Worm (Caenorhabditis elegans) whole organism, young adult: ENCODE results near the gene idpb-4.

ENCODE experiments used
- B0035.1 ChIP-seq: sonication (generic microtip); optimal IDR thresholded peaks from 2 replicates; lab custom pipeline; 2016; ENCODE audit warnings: missing genetic modification characterization, mild to moderate bottlenecking, missing compliant biosample characterization, missing genotype, missing genetic modification reagents
- B0261.1 ChIP-seq: sonication (generic microtip); optimal IDR thresholded peaks from 2 replicates; lab custom pipeline; 2016; ENCODE audit warnings: mild to moderate bottlenecking, missing genetic modification characterization, moderate library complexity, missing compliant biosample characterization
- B0336.3 ChIP-seq: fragments of 200-800 bp; sonication (Bioruptor generic); IDR thresholded peaks from 2 replicates; pipeline ENCODE4 v1.3.6; 2022; ENCODE audit warnings: missing genetic modification characterization, missing compliant biosample characterization
- K12H6.12 ChIP-seq: fragments of 200-800 bp; sonication (Bioruptor generic); optimal IDR thresholded peaks from 2 replicates; lab custom pipeline; 2018; ENCODE audit warnings: mild to moderate bottlenecking, missing genetic modification characterization, missing compliant biosample characterization
- T07F8.4 ChIP-seq: sonication (generic microtip); optimal IDR thresholded peaks from 2 replicates; lab custom pipeline; 2016; ENCODE audit warnings: mild to moderate bottlenecking, missing genetic modification characterization, moderate library complexity, missing compliant biosample characterization
- Y67H2A.10 ChIP-seq: fragments of 200-800 bp; sonication (Bioruptor generic); conservative IDR thresholded peaks from 2 replicates; pipeline ENCODE4 v1.3.6; 2022; ENCODE audit warnings: missing genetic modification reagents, missing genetic modification characterization, missing compliant biosample characterization
- aptf-2 ChIP-seq: fragments of 200-800 bp; sonication (Bioruptor generic); conservative IDR thresholded peaks from 2 replicates; pipeline ENCODE4 v1.3.6; 2022; ENCODE audit warnings: missing genetic modification reagents, missing genetic modification characterization, missing compliant biosample characterization
- atf-7 ChIP-seq: sonication (generic microtip); optimal IDR thresholded peaks from 2 replicates; lab custom pipeline; 2017; ENCODE audit warnings: mild to moderate bottlenecking, missing genetic modification characterization, missing compliant biosample characterization
- athp-1 ChIP-seq: sonication (generic microtip); optimal IDR thresholded peaks from 2 replicates; lab custom pipeline; 2017; ENCODE audit warnings: mild to moderate bottlenecking, missing genetic modification characterization, missing compliant biosample characterization
- attf-6 ChIP-seq: fragments of 200-800 bp; sonication (Bioruptor generic); IDR thresholded peaks from 2 replicates; pipeline ENCODE4 v1.3.6; 2022; ENCODE audit warnings: missing genetic modification reagents, missing genetic modification characterization, missing compliant biosample characterization
- bed-1 ChIP-seq: fragments of 200-800 bp; sonication (Bioruptor generic); IDR thresholded peaks from 2 replicates; pipeline ENCODE4 v1.3.6; 2022; ENCODE audit warnings: missing genetic modification reagents, missing genetic modification characterization, missing compliant biosample characterization
- cebp-1 ChIP-seq, 2 experiments: fragments of 200-800 bp in 1 of 2; sonication (Bioruptor generic) in 1 of 2; sonication (generic microtip) in 1 of 2; IDR thresholded peaks in 1 of 2; optimal IDR thresholded peaks in 1 of 2; 2 replicates each; pipeline versions ENCODE4 v1.3.6 to Lab custom; 2017 to 2022; ENCODE audit warnings: missing compliant biosample characterization in 2 of 2, missing genetic modification characterization in 2 of 2, mild to moderate bottlenecking in 1 of 2, missing genetic modification reagents in 1 of 2, moderate library complexity in 1 of 2
- ceh-40 ChIP-seq: fragments of 200-800 bp; sonication (Bioruptor generic); IDR thresholded peaks from 2 replicates; pipeline ENCODE4 v1.3.6; 2022; ENCODE audit warnings: missing genetic modification characterization, missing compliant biosample characterization
- ceh-79 ChIP-seq: sonication (generic microtip); optimal IDR thresholded peaks from 2 replicates; lab custom pipeline; 2017; ENCODE audit warnings: mild to moderate bottlenecking, missing genetic modification characterization, missing compliant biosample characterization
- ceh-91 ChIP-seq: fragments of 200-800 bp; sonication (Bioruptor generic); IDR thresholded peaks from 2 replicates; pipeline ENCODE4 v1.3.6; 2022; ENCODE audit warnings: missing genetic modification reagents, missing genetic modification characterization, missing compliant biosample characterization
- dpff-1 ChIP-seq: sonication (generic microtip); optimal IDR thresholded peaks from 2 replicates; lab custom pipeline; 2017; ENCODE audit warnings: mild to moderate bottlenecking, missing genetic modification characterization, missing compliant biosample characterization
- egrh-3 ChIP-seq: fragments of 200-800 bp; sonication (Bioruptor generic); IDR thresholded peaks from 2 replicates; pipeline ENCODE4 v1.3.6; 2022; ENCODE audit warnings: missing genetic modification reagents, missing genetic modification characterization, missing compliant biosample characterization
- him-1 ChIP-seq: sonication (generic microtip); optimal IDR thresholded peaks from 2 replicates; lab custom pipeline; 2016; ENCODE audit warnings: missing genotype, missing genetic modification reagents, missing genetic modification characterization, missing compliant biosample characterization
- hrde-1 ChIP-seq: sonication (generic microtip); optimal IDR thresholded peaks from 2 replicates; lab custom pipeline; 2016; ENCODE audit warnings: missing genetic modification characterization, mild to moderate bottlenecking, missing compliant biosample characterization, moderate library complexity, missing genotype, missing genetic modification reagents, borderline replicate concordance
- hsf-1 ChIP-seq: fragments of 200-800 bp; sonication (Bioruptor generic); IDR thresholded peaks from 2 replicates; pipeline ENCODE4 v1.3.6; 2022; ENCODE audit warnings: missing genetic modification reagents, missing genetic modification characterization, missing compliant biosample characterization
- lin-35 ChIP-seq, 3 experiments: fragments of 150-350 bp in 2 of 3; sonication (generic microtip) in 1 of 3; optimal IDR thresholded peaks; 2 replicates each; lab custom pipeline; 2014 to 2018; ENCODE audit warnings: missing biosample characterization in 3 of 3, missing genetic modification characterization in 3 of 3, missing genetic modification reagents in 3 of 3
- lir-1 ChIP-seq: fragments of 200-800 bp; sonication (Bioruptor generic); conservative IDR thresholded peaks from 2 replicates; pipeline ENCODE4 v1.3.6; 2022; ENCODE audit warnings: missing genetic modification reagents, missing genetic modification characterization, missing compliant biosample characterization
- madf-10 ChIP-seq: sonication (generic microtip); optimal IDR thresholded peaks from 2 replicates; lab custom pipeline; 2016; ENCODE audit warnings: mild to moderate bottlenecking, missing genetic modification characterization, missing compliant biosample characterization
- nfyb-1 ChIP-seq: fragments of 200-800 bp; sonication (Bioruptor generic); IDR thresholded peaks from 2 replicates; pipeline ENCODE4 v1.3.6; 2022; ENCODE audit warnings: missing genetic modification reagents, missing genetic modification characterization, missing compliant biosample characterization
- nhr-27 ChIP-seq: fragments of 200-800 bp; sonication (Bioruptor generic); optimal IDR thresholded peaks from 2 replicates; lab custom pipeline; 2018; ENCODE audit warnings: mild to moderate bottlenecking, missing genetic modification characterization, moderate library complexity, missing compliant biosample characterization
- nhr-80 ChIP-seq: sonication (generic microtip); optimal IDR thresholded peaks from 2 replicates; lab custom pipeline; 2016; ENCODE audit warnings: missing genetic modification characterization, missing compliant biosample characterization
- pha-4 ChIP-seq: fragments of 150-350 bp; sonication (generic microtip); optimal IDR thresholded peaks from 2 replicates; lab custom pipeline; 2014; ENCODE audit warnings: missing biosample characterization, missing genetic modification reagents, missing genetic modification characterization
- repo-1 ChIP-seq: sonication (generic microtip); optimal IDR thresholded peaks from 2 replicates; lab custom pipeline; 2017; ENCODE audit warnings: mild to moderate bottlenecking, missing genetic modification characterization, missing compliant biosample characterization
- rpc-1 ChIP-seq, 2 experiments: fragments of 150-350 bp in 1 of 2; sonication (generic microtip) in 1 of 2; optimal IDR thresholded peaks; 2 replicates each; lab custom pipeline; 2014 to 2018; ENCODE audit warnings: missing biosample characterization in 1 of 2, missing genetic modification characterization in 1 of 2, missing genetic modification reagents in 1 of 2, missing genotype in 1 of 2
- snpc-4 ChIP-seq, 5 experiments: fragments of 150-350 bp in 1 of 5; sonication (generic microtip) in 4 of 5; optimal IDR thresholded peaks; 2 replicates each; lab custom pipeline; 2014 to 2018; ENCODE audit warnings: missing genetic modification characterization in 5 of 5, missing biosample characterization in 3 of 5, antibody characterized with exemption in 2 of 5, mild to moderate bottlenecking in 2 of 5, missing compliant biosample characterization in 2 of 5, missing genotype in 2 of 5, moderate library complexity in 2 of 5, missing genetic modification reagents in 1 of 5
- tlf-1 ChIP-seq: fragments of 200-800 bp; sonication (Bioruptor generic); optimal IDR thresholded peaks from 2 replicates; lab custom pipeline; 2018; ENCODE audit warnings: mild to moderate bottlenecking, missing genetic modification characterization, missing compliant biosample characterization
- zim-3 ChIP-seq: sonication (generic microtip); optimal IDR thresholded peaks from 2 replicates; lab custom pipeline; 2017; ENCODE audit warnings: mild to moderate bottlenecking, missing genetic modification characterization, moderate library complexity, missing compliant biosample characterization
- ztf-22 ChIP-seq: fragments of 200-800 bp; sonication (Bioruptor generic); optimal IDR thresholded peaks from 2 replicates; lab custom pipeline; 2018; ENCODE audit warnings: mild to moderate bottlenecking, missing genetic modification characterization, moderate library complexity, missing compliant biosample characterization
- ztf-25 ChIP-seq: fragments of 200-800 bp; sonication (Bioruptor generic); IDR thresholded peaks from 2 replicates; pipeline ENCODE4 v1.3.6; 2022; ENCODE audit warnings: missing genetic modification reagents, missing genetic modification characterization, missing compliant biosample characterization
- ztf-3 ChIP-seq: fragments of 200-800 bp; sonication (Bioruptor generic); optimal IDR thresholded peaks from 2 replicates; lab custom pipeline; 2018; ENCODE audit warnings: mild to moderate bottlenecking, missing genetic modification characterization, missing compliant biosample characterization

The idpb-4 gene

DNA sequence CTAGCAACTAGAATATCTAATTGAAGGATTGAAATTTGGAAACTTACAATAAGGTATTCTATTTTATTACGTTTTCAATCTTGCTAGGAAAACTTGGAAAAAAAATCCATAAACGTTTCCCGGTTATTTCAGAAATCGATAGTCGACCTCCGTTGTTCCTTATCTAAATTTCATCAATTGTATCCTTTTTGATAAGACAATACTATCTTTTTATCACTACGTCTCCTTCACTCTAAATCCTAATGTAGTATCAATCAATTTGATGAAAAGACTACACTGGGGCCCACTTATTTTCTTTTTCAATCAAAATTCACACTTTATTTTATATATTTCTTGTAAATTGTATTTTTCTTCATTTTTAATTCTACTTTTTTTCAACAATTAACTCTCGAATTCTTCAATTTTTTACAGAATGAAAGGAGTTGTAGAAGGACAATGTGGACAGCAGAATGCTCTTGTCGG is 32.9 kb downstream of the idpb-4 start, which contains the start of gene prx-5:
Gene prx-5, plus strand, starts transcription at position 412 of the 462 bp plus-strand sequence.
- TF ChIP-seq nhr-80 (peak; percentile 16), ztf-25 (GFP tag; lab: Robert Waterston, UW) (no peak)

DNA sequence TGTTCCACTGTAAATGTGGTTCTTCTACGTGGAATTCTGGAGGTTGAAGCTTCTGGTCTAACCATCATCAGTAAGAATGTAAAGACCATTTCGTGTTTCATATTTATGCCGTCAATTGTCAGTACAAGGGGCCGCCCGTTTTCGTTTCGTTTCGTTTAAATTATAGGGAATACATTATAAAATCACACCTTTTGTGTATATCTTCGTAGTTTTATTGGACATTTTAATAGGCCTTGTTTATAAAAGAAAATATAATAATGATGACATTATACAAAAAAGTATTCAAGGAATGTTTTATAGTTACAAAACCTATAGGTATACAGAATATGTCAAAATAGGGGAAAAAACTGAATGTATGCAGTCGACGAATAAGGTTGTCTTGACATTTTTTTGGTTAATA is 33.6 kb downstream of the idpb-4 start, which contains the start of gene ceh-7:
Gene ceh-7, minus strand, starts transcription at position 101 of the 400 bp plus-strand sequence.
- TF ChIP-seq ceh-40 (GFP tag; lab: Robert Waterston, UW) (no peak), hsf-1 (GFP tag; lab: Robert Waterston, UW) (no peak), snpc-4 (GFP tag; optimal IDR thresholded peaks at IDR 0.05; lab: Kevin White, UChicago) (no peak), snpc-4 (tag; optimal IDR thresholded peaks at IDR 0.05; lab: Kevin White, UChicago) (no peak), nfyb-1 (GFP tag; lab: Robert Waterston, UW) (no peak), Y67H2A.10 (GFP tag; lab: Robert Waterston, UW) (no peak), T07F8.4 (no peak), B0035.1 (no peak), zim-3 (tag; lab: Kevin White, UChicago) (no peak), aptf-2 (GFP tag; lab: Robert Waterston, UW) (no peak), attf-6 (GFP tag; lab: Robert Waterston, UW) (no peak), lir-1 (GFP tag; lab: Robert Waterston, UW) (no peak), cebp-1 (GFP tag; IDR thresholded peaks at IDR 0.05; lab: Robert Waterston, UW) (no peak), cebp-1 (tag; optimal IDR thresholded peaks at IDR 0.05; lab: Kevin White, UChicago) (no peak), tlf-1 (GFP tag; lab: Kevin White, UChicago) (no peak), him-1 (tag; lab: Kevin White, UChicago) (no peak), ceh-79 (tag; lab: Kevin White, UChicago) (no peak), B0261.1 (tag; lab: Kevin White, UChicago) (no peak)

DNA sequence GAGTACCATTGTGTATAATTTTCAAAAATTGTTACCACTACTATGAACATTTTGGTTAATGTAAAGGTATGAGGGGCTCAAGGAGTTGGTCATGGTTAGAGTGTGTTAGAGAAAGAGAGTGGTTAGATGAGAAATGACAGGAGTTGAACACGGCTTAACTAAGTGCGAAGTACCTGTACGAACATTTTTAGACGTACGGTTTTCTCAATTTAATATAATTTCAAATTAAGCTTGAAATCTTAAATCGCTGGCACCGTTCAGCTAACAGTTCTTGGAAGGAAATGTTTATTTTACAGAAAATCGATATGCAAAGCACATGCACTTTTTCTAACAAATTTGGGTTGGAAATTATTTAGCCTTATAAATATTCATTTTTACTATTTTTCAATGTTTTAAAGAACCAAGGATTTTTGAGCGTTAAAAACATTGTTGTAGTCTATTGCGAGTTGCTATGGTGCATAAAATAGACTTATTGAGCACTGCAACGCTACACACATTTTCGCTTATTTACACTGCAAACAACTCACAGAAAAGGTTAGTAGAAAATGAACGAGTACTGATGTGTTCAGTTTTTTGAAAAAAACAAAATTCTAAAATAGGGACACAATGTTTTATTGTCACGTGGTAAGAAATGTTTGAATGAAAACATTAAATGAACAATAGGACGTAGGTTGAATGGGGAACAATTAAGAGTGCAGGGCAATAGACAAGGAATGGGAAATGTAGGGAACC is 35.6 kb downstream of the idpb-4 start, which contains the start of gene sphk-1:
Gene sphk-1, minus strand, starts transcription at position 51 of the 732 bp plus-strand sequence.
- TF ChIP-seq nhr-27: no peak
- no peak for TF ChIP-seq ztf-3 (GFP tag; lab: Kevin White, UChicago)
- no peak for TF ChIP-seq repo-1 (tag; lab: Kevin White, UChicago)
- TF ChIP-seq ceh-91 (GFP tag; lab: Robert Waterston, UW): no peak
- TF ChIP-seq atf-7 (tag; lab: Kevin White, UChicago): no peak
- TF ChIP-seq ztf-22 (GFP tag; lab: Kevin White, UChicago): no peak
- no peak for TF ChIP-seq lin-35 (GFP tag; optimal IDR thresholded peaks at IDR 0.05; lab: Kevin White, UChicago)
- no peak for TF ChIP-seq K12H6.12
- no peak for TF ChIP-seq hrde-1
- no peak for TF ChIP-seq pha-4 (tag; lab: Kevin White, UChicago)
- no peak for TF ChIP-seq B0336.3
- no peak for TF ChIP-seq dpff-1
- TF ChIP-seq nhr-80: no peak
- TF ChIP-seq bed-1: no peak
- no peak for TF ChIP-seq rpc-1 (optimal IDR thresholded peaks at IDR 0.05; lab: Kevin White, UChicago)
- TF ChIP-seq rpc-1 (tag; optimal IDR thresholded peaks at IDR 0.05; lab: Kevin White, UChicago): no peak
- TF ChIP-seq athp-1: no peak
- no peak for TF ChIP-seq egrh-3
- TF ChIP-seq him-1 (tag; lab: Kevin White, UChicago): no peak
- no peak for TF ChIP-seq madf-10
